Fruit fly (Drosophila melanogaster) whole organism, embryonic: ENCODE measurements around the gene term.

ENCODE experiments used
- CG10366 ChIP-seq: fragments of 200-800 bp; sonication (Bioruptor generic); IDR thresholded peaks from 2 replicates; pipeline ENCODE4 v1.3.6; 2022; ENCODE audit warnings: missing biosample characterization, missing genetic modification characterization
- CG10543 ChIP-seq: fragments of 200-800 bp; sonication (Bioruptor generic); optimal IDR thresholded peaks from 3 replicates; lab custom pipeline; 2017; ENCODE audit warnings: missing biosample characterization, mild to moderate bottlenecking, missing genetic modification characterization, moderate library complexity
- CG10959 ChIP-seq: fragments of 200-800 bp; sonication (Bioruptor generic); IDR thresholded peaks from 2 replicates; pipeline ENCODE4 v1.3.6; 2022; ENCODE audit warnings: missing biosample characterization, missing genetic modification characterization
- CG11723 ChIP-seq: fragments of 200-800 bp; sonication (Bioruptor generic); optimal IDR thresholded peaks from 2 replicates; lab custom pipeline; 2017; ENCODE audit warnings: missing biosample characterization, mild to moderate bottlenecking, missing genetic modification characterization
- CG14014 ChIP-seq: fragments of 200-800 bp; sonication (Bioruptor generic); IDR thresholded peaks from 2 replicates; pipeline ENCODE4 v1.3.6; 2022; ENCODE audit warnings: missing biosample characterization, missing genetic modification characterization
- CG14441 ChIP-seq: fragments of 200-800 bp; sonication (Bioruptor generic); IDR thresholded peaks from 2 replicates; pipeline ENCODE4 v1.3.6; 2022; ENCODE audit warnings: missing biosample characterization, missing genetic modification characterization
- CG15479 ChIP-seq: fragments of 200-800 bp; sonication (Bioruptor generic); optimal IDR thresholded peaks from 3 replicates; lab custom pipeline; 2019; ENCODE audit warnings: missing biosample characterization, mild to moderate bottlenecking, missing genetic modification characterization, moderate library complexity
- CG15514 ChIP-seq: fragments of 200-800 bp; sonication (Bioruptor generic); optimal IDR thresholded peaks from 3 replicates; lab custom pipeline; 2017; ENCODE audit warnings: missing biosample characterization, missing genetic modification characterization, mild to moderate bottlenecking, moderate library complexity, missing genetic modification reagents
- CG17912 ChIP-seq: fragments of 200-800 bp; sonication (Bioruptor generic); optimal IDR thresholded peaks from 2 replicates; lab custom pipeline; 2018; ENCODE audit warnings: missing biosample characterization, mild to moderate bottlenecking, missing genetic modification characterization
- CG2678 ChIP-seq: fragments of 200-800 bp; sonication (Bioruptor generic); optimal IDR thresholded peaks from 3 replicates; lab custom pipeline; 2019; ENCODE audit warnings: missing biosample characterization, mild to moderate bottlenecking, missing genetic modification characterization, moderate library complexity
- CG3065 ChIP-seq: fragments of 200-800 bp; sonication (Bioruptor generic); optimal IDR thresholded peaks from 2 replicates; lab custom pipeline; 2016; ENCODE audit warnings: missing biosample characterization, missing genetic modification characterization
- CG7963 ChIP-seq: fragments of 200-800 bp; sonication (Bioruptor generic); IDR thresholded peaks from 3 replicates; pipeline ENCODE4 v1.3.6; 2022; ENCODE audit warnings: missing biosample characterization, missing genetic modification characterization; ENCODE audit not compliant: partially characterized antibody
- CG8281 ChIP-seq: fragments of 200-800 bp; sonication (Bioruptor generic); optimal IDR thresholded peaks from 2 replicates; lab custom pipeline; 2018; ENCODE audit warnings: missing biosample characterization, mild to moderate bottlenecking, missing genetic modification characterization, moderate library complexity
- CTCF ChIP-seq: fragments of 200-800 bp; sonication (Bioruptor generic); optimal IDR thresholded peaks from 2 replicates; lab custom pipeline; 2017; ENCODE audit warnings: missing biosample characterization, mild to moderate bottlenecking, missing genetic modification characterization, moderate library complexity
- Eip74EF ChIP-seq, 2 experiments: fragments of 200-800 bp in 1 of 2; fragments of >200 bp in 1 of 2; sonication (Bioruptor generic) in 1 of 2; optimal IDR thresholded peaks; 2 replicates each; lab custom pipeline; 2017 to 2019; ENCODE audit warnings: missing biosample characterization in 2 of 2, missing genetic modification characterization in 2 of 2, mild to moderate bottlenecking in 1 of 2, moderate library complexity in 1 of 2
- H15 ChIP-seq: fragments of 200-800 bp; sonication (Bioruptor generic); IDR thresholded peaks from 3 replicates; pipeline ENCODE4 v1.3.6; 2022; ENCODE audit warnings: missing biosample characterization, missing genetic modification characterization
- Hr78 ChIP-seq, 2 experiments: fragments of 200-800 bp in 1 of 2; fragments of >200 bp in 1 of 2; sonication (Bioruptor generic) in 1 of 2; optimal IDR thresholded peaks; 2 replicates each; lab custom pipeline; 2017 to 2019; ENCODE audit warnings: missing biosample characterization in 2 of 2, missing genetic modification characterization in 2 of 2, mild to moderate bottlenecking in 1 of 2, moderate library complexity in 1 of 2
- Kr ChIP-seq: fragments of 200-800 bp; sonication (Bioruptor generic); optimal IDR thresholded peaks from 2 replicates; lab custom pipeline; 2017; ENCODE audit warnings: missing biosample characterization, mild to moderate bottlenecking, missing genetic modification characterization
- Lpt ChIP-seq: fragments of >200 bp; optimal IDR thresholded peaks from 2 replicates; lab custom pipeline; 2018; ENCODE audit warnings: missing biosample characterization, missing genetic modification characterization
- Pdp1 ChIP-seq, 2 experiments: fragments of 200-800 bp; sonication (Bioruptor generic); optimal IDR thresholded peaks; 3 replicates each; lab custom pipeline; 2016; ENCODE audit warnings: missing biosample characterization in 2 of 2, missing genetic modification characterization in 2 of 2, mild to moderate bottlenecking in 1 of 2, moderate library complexity in 1 of 2
- Sry-δ ChIP-seq: fragments of 200-800 bp; sonication (Bioruptor generic); optimal IDR thresholded peaks from 2 replicates; lab custom pipeline; 2016; ENCODE audit warnings: missing biosample characterization, missing genetic modification characterization
- al ChIP-seq: fragments of 200-800 bp; sonication (Bioruptor generic); IDR thresholded peaks from 2 replicates; pipeline ENCODE4 v1.3.6; 2022; ENCODE audit warnings: missing biosample characterization, missing genetic modification characterization
- aop ChIP-seq: fragments of 200-800 bp; sonication (Bioruptor generic); IDR thresholded peaks from 2 replicates; pipeline ENCODE4 v1.3.6; 2022; ENCODE audit warnings: missing biosample characterization, missing genetic modification characterization
- bigmax ChIP-seq: fragments of 200-800 bp; sonication (Bioruptor generic); optimal IDR thresholded peaks from 2 replicates; lab custom pipeline; 2018; ENCODE audit warnings: missing biosample characterization, mild to moderate bottlenecking, missing genetic modification characterization
- bowl ChIP-seq: fragments of 200-800 bp; sonication (Bioruptor generic); IDR thresholded peaks from 2 replicates; pipeline ENCODE4 v1.3.6; 2022; ENCODE audit warnings: missing biosample characterization, missing genetic modification characterization
- br ChIP-seq: fragments of >200 bp; optimal IDR thresholded peaks from 2 replicates; lab custom pipeline; 2017
- cad ChIP-seq: fragments of >200 bp; optimal IDR thresholded peaks from 2 replicates; lab custom pipeline; 2017; ENCODE audit warnings: missing biosample characterization, missing genetic modification characterization
- cg ChIP-seq: fragments of 200-800 bp; sonication (Bioruptor generic); optimal IDR thresholded peaks from 3 replicates; lab custom pipeline; 2019; ENCODE audit warnings: missing biosample characterization, mild to moderate bottlenecking, missing genetic modification characterization, moderate library complexity
- corto ChIP-seq: fragments of 200-800 bp; sonication (Bioruptor generic); optimal IDR thresholded peaks from 2 replicates; lab custom pipeline; 2016; ENCODE audit warnings: missing biosample characterization, mild to moderate bottlenecking, missing genetic modification characterization, moderate library complexity
- dan ChIP-seq: fragments of 200-800 bp; sonication (Bioruptor generic); IDR thresholded peaks from 2 replicates; pipeline ENCODE4 v1.3.6; 2022; ENCODE audit warnings: missing biosample characterization, missing genetic modification characterization
- dati ChIP-seq: fragments of 200-800 bp; sonication (Bioruptor generic); IDR thresholded peaks from 2 replicates; pipeline ENCODE4 v1.3.6; 2022; ENCODE audit warnings: missing biosample characterization, missing genetic modification characterization
- ems ChIP-seq: fragments of 200-800 bp; sonication (Bioruptor generic); optimal IDR thresholded peaks from 3 replicates; lab custom pipeline; 2016; ENCODE audit warnings: missing biosample characterization, missing genetic modification characterization
- jumu ChIP-seq: fragments of 200-800 bp; sonication (Bioruptor generic); optimal IDR thresholded peaks from 3 replicates; lab custom pipeline; 2016; ENCODE audit warnings: missing biosample characterization, missing genetic modification characterization
- lov ChIP-seq, 2 experiments: fragments of 200-800 bp in 1 of 2; fragments of >200 bp in 1 of 2; sonication (Bioruptor generic) in 1 of 2; IDR thresholded peaks in 1 of 2; optimal IDR thresholded peaks in 1 of 2; 2 replicates in 1 of 2; 3 replicates in 1 of 2; pipeline versions ENCODE4 v1.3.6 to Lab custom; 2017 to 2022; ENCODE audit warnings: missing biosample characterization in 1 of 2, missing genetic modification characterization in 1 of 2
- oc ChIP-seq: fragments of 200-800 bp; sonication (Bioruptor generic); optimal IDR thresholded peaks from 2 replicates; lab custom pipeline; 2018; ENCODE audit warnings: missing biosample characterization, mild to moderate bottlenecking, missing genetic modification characterization, moderate library complexity
- odd ChIP-seq: fragments of 200-800 bp; sonication (Bioruptor generic); optimal IDR thresholded peaks from 2 replicates; lab custom pipeline; 2017; ENCODE audit warnings: missing biosample characterization, mild to moderate bottlenecking, missing genetic modification characterization
- prd ChIP-seq, 3 experiments: fragments of >200 bp in 2 of 3; fragments of 200-800 bp in 1 of 3; sonication (Bioruptor generic) in 1 of 3; optimal IDR thresholded peaks in 2 of 3; IDR thresholded peaks in 1 of 3; 2 replicates in 2 of 3; 3 replicates in 1 of 3; pipeline versions ENCODE4 v1.3.6 to Lab custom; 2017 to 2022; ENCODE audit warnings: missing biosample characterization in 1 of 3, missing genetic modification characterization in 1 of 3
- pum ChIP-seq: fragments of 200-800 bp; sonication (Bioruptor generic); optimal IDR thresholded peaks from 2 replicates; lab custom pipeline; 2016; ENCODE audit warnings: missing biosample characterization, missing genetic modification characterization
- ranshi ChIP-seq: fragments of 200-800 bp; sonication (Bioruptor generic); IDR thresholded peaks from 2 replicates; pipeline ENCODE4 v1.3.6; 2022; ENCODE audit warnings: missing biosample characterization, missing genetic modification characterization
- sisA ChIP-seq: fragments of 200-800 bp; sonication (Bioruptor generic); IDR thresholded peaks from 2 replicates; pipeline ENCODE4 v1.3.6; 2022; ENCODE audit warnings: missing biosample characterization, missing genetic modification characterization
- slp2 ChIP-seq: fragments of 200-800 bp; sonication (Bioruptor generic); optimal IDR thresholded peaks from 2 replicates; lab custom pipeline; 2016; ENCODE audit warnings: missing biosample characterization, missing genetic modification characterization
- ssp ChIP-seq: fragments of 200-800 bp; sonication (Bioruptor generic); IDR thresholded peaks from 2 replicates; pipeline ENCODE4 v1.3.6; 2022; ENCODE audit warnings: missing biosample characterization, missing genetic modification characterization
- stc ChIP-seq: fragments of 200-800 bp; sonication (Bioruptor generic); IDR thresholded peaks from 2 replicates; pipeline ENCODE4 v1.3.6; 2022; ENCODE audit warnings: missing biosample characterization, missing genetic modification characterization
- tgo ChIP-seq: fragments of 200-800 bp; sonication (Bioruptor generic); IDR thresholded peaks from 3 replicates; pipeline ENCODE4 v1.3.6; 2022; ENCODE audit warnings: missing biosample characterization, missing genetic modification characterization
- tll ChIP-seq, 2 experiments: fragments of 200-800 bp in 1 of 2; fragments of >200 bp in 1 of 2; sonication (Bioruptor generic) in 1 of 2; optimal IDR thresholded peaks; 2 replicates each; lab custom pipeline; 2017 to 2019; ENCODE audit warnings: missing biosample characterization in 2 of 2, missing genetic modification characterization in 2 of 2, mild to moderate bottlenecking in 1 of 2, moderate library complexity in 1 of 2
- vnd ChIP-seq: fragments of 200-800 bp; sonication (Bioruptor generic); IDR thresholded peaks from 3 replicates; pipeline ENCODE4 v1.3.6; 2022; ENCODE audit warnings: missing biosample characterization, missing genetic modification characterization; ENCODE audit not compliant: partially characterized antibody
- wor ChIP-seq: fragments of 200-800 bp; sonication (Bioruptor generic); IDR thresholded peaks from 2 replicates; pipeline ENCODE4 v1.3.6; 2022; ENCODE audit warnings: missing biosample characterization, missing genetic modification characterization
- yki ChIP-seq: fragments of >200 bp; optimal IDR thresholded peaks from 3 replicates; lab custom pipeline; 2018

The term gene

DNA sequence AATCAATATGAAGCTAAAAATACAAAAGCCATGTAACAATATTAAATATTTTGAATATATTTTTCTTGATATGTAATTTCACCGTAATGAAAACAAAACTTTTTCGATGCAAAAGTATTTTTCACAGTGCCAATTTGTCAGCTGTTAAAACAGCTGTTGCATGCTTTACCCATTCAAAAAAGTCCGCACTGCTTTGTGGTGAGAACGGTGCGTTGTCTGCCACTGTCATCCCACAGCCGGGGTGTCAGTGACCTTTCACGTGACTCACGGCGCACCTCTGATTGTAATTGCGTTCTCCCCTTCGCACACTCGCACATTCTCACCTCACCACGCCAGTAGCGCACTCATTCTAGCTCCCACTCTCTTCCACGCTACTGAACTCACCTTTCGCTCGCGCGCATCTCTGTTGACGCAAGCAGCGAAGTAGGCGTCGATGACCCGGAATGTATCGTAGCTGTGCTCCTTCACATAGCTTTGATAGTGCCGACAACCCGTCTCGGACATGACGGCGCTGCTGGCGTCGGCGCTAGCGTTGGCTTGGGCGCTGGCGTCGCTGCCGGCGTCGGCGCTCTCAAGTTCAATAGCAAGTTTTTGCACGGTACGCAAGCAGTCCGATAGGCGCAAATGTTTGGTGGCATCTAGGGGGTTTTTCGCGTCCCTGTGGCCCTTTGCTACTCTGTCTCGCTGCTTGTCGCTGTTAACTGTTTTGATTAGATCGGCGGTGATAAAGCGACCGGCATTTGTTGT is 27.6 kb upstream of the term start (continued):
- TF ChIP-seq CG11723, result no peak
- peak; percentile 47 for TF ChIP-seq CG15514 (GFP tag; lab: Kevin White, UChicago)
- peak; percentile 46 for TF ChIP-seq Sry-δ (GFP tag; lab: Kevin White, UChicago)
- no peak for TF ChIP-seq CG14441 (GFP tag; lab: Robert Waterston, UW)
- no peak for TF ChIP-seq cad (GFP tag; lab: Kevin White, UChicago)
- peak; percentile 48 for TF ChIP-seq CG10366 (GFP tag; lab: Robert Waterston, UW)
- TF ChIP-seq Eip74EF (GFP tag; optimal IDR thresholded peaks at IDR 0.05; lab: Kevin White, UChicago), result no peak
- peak; percentile 14; the same call in 1 of the 2 replicates for TF ChIP-seq al (GFP tag; lab: Robert Waterston, UW)
- peak; percentile 60 for TF ChIP-seq vnd (GFP tag; lab: Robert Waterston, UW)
- peak; percentile 32 for TF ChIP-seq oc (tag; lab: Kevin White, UChicago)
- no peak for TF ChIP-seq CTCF (GFP tag; lab: Kevin White, UChicago)
- TF ChIP-seq sisA (GFP tag; lab: Robert Waterston, UW), result no peak; the same call in 1 of the 2 replicates
- no peak for TF ChIP-seq yki (lab: Kevin White, UChicago)
- no peak for TF ChIP-seq wor (GFP tag; lab: Robert Waterston, UW)
- no peak for TF ChIP-seq odd (GFP tag; lab: Kevin White, UChicago)
- TF ChIP-seq corto, result no peak
- no peak for TF ChIP-seq bowl (GFP tag; lab: Robert Waterston, UW)
- TF ChIP-seq CG3065 (GFP tag; lab: Kevin White, UChicago), result no peak
- TF ChIP-seq lov (optimal IDR thresholded peaks at IDR 0.05; lab: Kevin White, UChicago), result no peak
- TF ChIP-seq lov (GFP tag; IDR thresholded peaks at IDR 0.05; lab: Robert Waterston, UW), result peak; percentile 61; the same call in 1 of the 3 replicates
- TF ChIP-seq CG14014 (GFP tag; lab: Robert Waterston, UW), result peak; percentile 69
- 0 out of 2 replicates have a peak, but pooled peaks have one; percentile 33 for TF ChIP-seq stc
- peak; percentile 89 for TF ChIP-seq CG15479 (GFP tag; lab: Kevin White, UChicago)
- TF ChIP-seq dan (GFP tag; lab: Robert Waterston, UW), result no peak
- no peak for TF ChIP-seq bigmax
- TF ChIP-seq CG2678 (tag; lab: Kevin White, UChicago), result no peak
- TF ChIP-seq Kr (GFP tag; lab: Kevin White, UChicago), result no peak
- peak; percentile 14 for TF ChIP-seq pum (GFP tag; lab: Kevin White, UChicago)
- peak; percentile 39; the same call in 1 of the 3 replicates for TF ChIP-seq CG7963
- TF ChIP-seq br, result no peak
- peak in 1 of 2 experiments; percentile 19 for TF ChIP-seq tll (GFP tag; optimal IDR thresholded peaks at IDR 0.05; lab: Kevin White, UChicago)
- 0 out of 2 replicates have a peak, but pooled peaks have one; percentile 29 for TF ChIP-seq aop (GFP tag; lab: Robert Waterston, UW)
- peak; percentile 55 for TF ChIP-seq ems (GFP tag; lab: Kevin White, UChicago)
- TF ChIP-seq Pdp1 (GFP tag; optimal IDR thresholded peaks at IDR 0.05; lab: Kevin White, UChicago), result peak; percentile 42 to 45
- peak; percentile 29; the same call in 1 of the 3 replicates for TF ChIP-seq tgo (GFP tag; lab: Robert Waterston, UW)
- TF ChIP-seq H15 (GFP tag; lab: Robert Waterston, UW), result 0 out of 3 replicates have a peak, but pooled peaks have one; percentile 39
- peak; percentile 43 for TF ChIP-seq CG10543 (GFP tag; lab: Kevin White, UChicago)
- TF ChIP-seq prd (optimal IDR thresholded peaks at IDR 0.05; lab: Kevin White, UChicago), result no peak
- TF ChIP-seq prd (GFP tag; IDR thresholded peaks at IDR 0.05; lab: Robert Waterston, UW), result peak; percentile 49
- peak; percentile 55 for TF ChIP-seq ssp (GFP tag; lab: Robert Waterston, UW)
- TF ChIP-seq ranshi (GFP tag; lab: Robert Waterston, UW), result 0 out of 2 replicates have a peak, but pooled peaks have one; percentile 15
- TF ChIP-seq CG8281, result no peak
- TF ChIP-seq slp2 (GFP tag; lab: Kevin White, UChicago), result peak; percentile 13
- TF ChIP-seq Lpt (GFP tag; lab: Kevin White, UChicago), result no peak
- peak; percentile 25 for TF ChIP-seq jumu (GFP tag; lab: Kevin White, UChicago)
- TF ChIP-seq CG17912 (GFP tag; lab: Kevin White, UChicago), result no peak
- no peak for TF ChIP-seq dati
- TF ChIP-seq cg, result no peak
- peak in 1 of 2 experiments; percentile 98 for TF ChIP-seq Hr78 (GFP tag; optimal IDR thresholded peaks at IDR 0.05; lab: Kevin White, UChicago)
- TF ChIP-seq CG10959, result no peak
